Fruit fly (Drosophila melanogaster) whole organism, prepupa: ENCODE measurements around the gene CG14659.

Experiments used
- Blimp-1 ChIP-seq: fragments of 200-800 bp; sonication (Bioruptor generic); optimal IDR thresholded peaks from 3 replicates; lab custom pipeline; 2017; ENCODE audit warnings: missing biosample characterization, missing genetic modification characterization, mild to moderate bottlenecking, moderate library complexity, missing genetic modification reagents
- CG11294 ChIP-seq: fragments of 200-800 bp; sonication (Bioruptor generic); IDR thresholded peaks from 2 replicates; pipeline ENCODE4 v1.3.6; 2022; ENCODE audit warnings: missing biosample characterization, missing genetic modification characterization
- CG9139 ChIP-seq: fragments of 200-800 bp; sonication (Bioruptor generic); optimal IDR thresholded peaks from 3 replicates; lab custom pipeline; 2017; ENCODE audit warnings: missing biosample characterization, mild to moderate bottlenecking, missing genetic modification characterization
- Hr38 ChIP-seq: sonication (Bioruptor generic); optimal IDR thresholded peaks from 2 replicates; lab custom pipeline; 2016; ENCODE audit warnings: missing biosample characterization, missing genetic modification characterization
- Hr39 ChIP-seq: fragments of 200-800 bp; sonication (Bioruptor generic); optimal IDR thresholded peaks from 2 replicates; lab custom pipeline; 2016; ENCODE audit warnings: missing biosample characterization, missing genetic modification characterization
- Sox102F ChIP-seq: fragments of 200-800 bp; sonication (Bioruptor generic); optimal IDR thresholded peaks from 2 replicates; lab custom pipeline; 2016; ENCODE audit warnings: missing biosample characterization, mild to moderate bottlenecking, missing genetic modification characterization
- Sox14 ChIP-seq: fragments of 200-800 bp; sonication (Bioruptor generic); optimal IDR thresholded peaks from 3 replicates; lab custom pipeline; 2016; ENCODE audit warnings: missing biosample characterization, missing genetic modification characterization
- cyc ChIP-seq: fragments of 200-800 bp; sonication (Bioruptor generic); optimal IDR thresholded peaks from 3 replicates; lab custom pipeline; 2016; ENCODE audit warnings: missing biosample characterization, missing genetic modification characterization
- fd85E ChIP-seq: fragments of 200-800 bp; sonication (Bioruptor generic); optimal IDR thresholded peaks from 3 replicates; lab custom pipeline; 2016; ENCODE audit warnings: missing biosample characterization, missing genetic modification characterization
- net ChIP-seq: fragments of 200-800 bp; sonication (Bioruptor generic); optimal IDR thresholded peaks from 3 replicates; lab custom pipeline; 2016; ENCODE audit warnings: missing biosample characterization, missing genetic modification characterization
- pdm3 ChIP-seq: fragments of 200-800 bp; sonication (Bioruptor generic); optimal IDR thresholded peaks from 3 replicates; lab custom pipeline; 2016; ENCODE audit warnings: missing biosample characterization, missing genetic modification characterization
- salr ChIP-seq, 2 experiments: fragments of 200-800 bp; sonication (Bioruptor generic); optimal IDR thresholded peaks; 3 replicates each; lab custom pipeline; 2016 to 2018; ENCODE audit warnings: missing biosample characterization in 2 of 2, missing genetic modification characterization in 2 of 2, mild to moderate bottlenecking in 1 of 2
- ss ChIP-seq, 2 experiments: fragments of 200-800 bp; sonication (Bioruptor generic); optimal IDR thresholded peaks; 2 replicates in 1 of 2; 3 replicates in 1 of 2; lab custom pipeline; 2017 to 2018; ENCODE audit warnings: mild to moderate bottlenecking in 2 of 2, missing biosample characterization in 2 of 2, missing genetic modification characterization in 2 of 2, moderate library complexity in 1 of 2
- topi ChIP-seq: fragments of 200-800 bp; sonication (Bioruptor generic); optimal IDR thresholded peaks from 3 replicates; lab custom pipeline; 2016; ENCODE audit warnings: missing biosample characterization, missing genetic modification characterization

DNA sequence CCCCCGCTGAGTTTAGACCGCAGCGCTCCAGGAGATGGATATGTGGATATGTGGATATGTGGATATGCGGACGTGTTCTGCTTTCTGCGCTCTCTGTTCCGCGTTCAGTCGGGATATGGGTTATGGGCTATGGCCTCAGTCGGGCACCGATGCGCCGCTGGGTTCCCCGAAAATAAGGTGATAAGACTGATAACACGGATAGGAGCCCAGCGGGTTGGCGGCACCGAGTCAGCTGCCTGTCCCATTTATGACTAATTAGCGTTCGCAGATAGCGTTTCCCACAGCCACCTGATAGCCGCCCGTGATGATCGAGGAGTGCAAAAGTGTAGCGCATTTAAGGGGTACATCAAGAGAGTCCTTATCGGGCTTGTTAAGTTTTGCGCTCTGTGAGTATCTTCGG lies 35.0 kb upstream of the CG14659 start:
- no peak for TF ChIP-seq pdm3 (GFP tag; lab: Kevin White, UChicago)
- no peak for TF ChIP-seq cyc
- TF ChIP-seq Hr39 (GFP tag; lab: Kevin White, UChicago), result no peak
- TF ChIP-seq CG9139 (GFP tag; lab: Kevin White, UChicago), result no peak
- TF ChIP-seq Blimp-1 (GFP tag; lab: Kevin White, UChicago), result no peak
- no peak for TF ChIP-seq ss (GFP tag; optimal IDR thresholded peaks at IDR 0.05; lab: Kevin White, UChicago)
- no peak for TF ChIP-seq topi (GFP tag; lab: Kevin White, UChicago)
- no peak for TF ChIP-seq Sox102F (GFP tag; lab: Kevin White, UChicago)
- TF ChIP-seq Hr38, result no peak
- TF ChIP-seq Sox14 (GFP tag; lab: Kevin White, UChicago), result no peak
- no peak for TF ChIP-seq salr (GFP tag; optimal IDR thresholded peaks at IDR 0.05; lab: Kevin White, UChicago)
- TF ChIP-seq fd85E (GFP tag; lab: Kevin White, UChicago), result no peak
- no peak for TF ChIP-seq CG11294 (GFP tag; lab: Robert Waterston, UW)
- no peak for TF ChIP-seq net (GFP tag; lab: Kevin White, UChicago)
